Worm (Caenorhabditis elegans) whole organism, early embryonic: ENCODE data around the gene W10C6.2.

ENCODE experiments used
- ama-1 ChIP-seq: fragments of 150-350 bp; optimal IDR thresholded peaks from 2 replicates; lab custom pipeline; 2014
- ceh-13 ChIP-seq: fragments of 200-800 bp; sonication (Bioruptor generic); optimal IDR thresholded peaks from 2 replicates; lab custom pipeline; 2018; ENCODE audit warnings: mild to moderate bottlenecking, missing genetic modification characterization, missing compliant biosample characterization
- ets-7 ChIP-seq: sonication (generic microtip); optimal IDR thresholded peaks from 2 replicates; lab custom pipeline; 2016; ENCODE audit warnings: missing genotype, missing genetic modification characterization, missing compliant biosample characterization
- flt-1 ChIP-seq: fragments of 200-800 bp; sonication (Bioruptor generic); IDR thresholded peaks from 2 replicates; pipeline ENCODE4 v1.3.6; 2022; ENCODE audit warnings: missing genetic modification characterization, missing compliant biosample characterization

ce11 chrII:11101171-11101570 is 20.5 kb downstream of the W10C6.2 start:
- TF ChIP-seq ets-7 (tag; lab: Kevin White, UChicago) (no peak), ceh-13 (GFP tag; lab: Kevin White, UChicago) (no peak), flt-1 (GFP tag; lab: Robert Waterston, UW) (no peak), ama-1 (no peak)
